Worm (Caenorhabditis elegans) whole organism, dauer: ENCODE results near the gene C15F1.1.
"Not testable (repeated sequence)": the region's sequence is repeated elsewhere in the genome, so short reads cannot be mapped to it uniquely, and the experiment has no call there.

ENCODE experiments used
- unc-62 ChIP-seq: sonication (generic microtip); optimal IDR thresholded peaks from 2 replicates; lab custom pipeline; 2017; ENCODE audit warnings: missing biosample characterization, missing genetic modification reagents, missing genetic modification characterization

C15F1.1 gene

ce11 chrII:6989830-6990287, at the start of gene C15F1.1:
Gene C15F1.1, plus strand, starts transcription at chrII:6989880.
- no peak for TF ChIP-seq unc-62

ce11 chrII:6940726-6941230, 48.9 kb upstream of the C15F1.1 start:
- no peak for TF ChIP-seq unc-62

ce11 chrII:6941520-6941919, 48.2 kb upstream of the C15F1.1 start:
- no peak for TF ChIP-seq unc-62

ce11 chrII:6943299-6944051, 46.2 kb upstream of the C15F1.1 start:
- no peak for TF ChIP-seq unc-62

ce11 chrII:6951250-6951806, 38.4 kb upstream of the C15F1.1 start, which contains the start of the genes malt-1 and ceh-38:
Gene malt-1, minus strand, starts transcription at chrII:6951300.
Gene ceh-38, plus strand, starts transcription at chrII:6951526.
- no peak for TF ChIP-seq unc-62

- no peak for TF ChIP-seq unc-62
These were observed 34.5 kb upstream of the C15F1.1 start for ce11 chrII:6955084-6955697.

- TF ChIP-seq unc-62, result no peak
These were observed 31.5 kb upstream of the C15F1.1 start for ce11 chrII:6958136-6958535.

ce11 chrII:6965573-6965972, 24.1 kb upstream of the C15F1.1 start, which contains the start of gene tra-2:
Gene tra-2, minus strand, starts transcription at chrII:6965673.
- no peak for TF ChIP-seq unc-62

- TF ChIP-seq unc-62, result no peak
These were observed 22.1 kb upstream of the C15F1.1 start, which contains the start of gene eif-2Bgamma for ce11 chrII:6967618-6968017. Gene eif-2Bgamma, minus strand, starts transcription at chrII:6967648.

ce11 chrII:6968191-6968675, 21.4 kb upstream of the C15F1.1 start:
- TF ChIP-seq unc-62, result no peak

- TF ChIP-seq unc-62, result no peak
These were observed 19.2 kb upstream of the C15F1.1 start, which contains the start of gene C15F1.5 for ce11 chrII:6970515-6970914. Gene C15F1.5, minus strand, starts transcription at chrII:6970615.

- TF ChIP-seq unc-62, result no peak
These were observed 17.4 kb upstream of the C15F1.1 start, which contains the start of gene art-1 for ce11 chrII:6972185-6972737. Gene art-1, minus strand, starts transcription at chrII:6972235.

ce11 chrII:6973501-6973900, 16.2 kb upstream of the C15F1.1 start, which contains the start of gene sod-1:
Gene sod-1, minus strand, starts transcription at chrII:6973887.
- TF ChIP-seq unc-62, result no peak

- TF ChIP-seq unc-62, result no peak
These were observed 15.7 kb upstream of the C15F1.1 start for ce11 chrII:6974011-6974410.

- TF ChIP-seq unc-62, result no peak
These were observed 14.0 kb upstream of the C15F1.1 start for ce11 chrII:6975725-6976124.

- TF ChIP-seq unc-62, result not testable (repeated sequence)
These were observed 11.9 kb upstream of the C15F1.1 start, which contains the start of gene C15F1.8 for ce11 chrII:6977732-6978131. Gene C15F1.8, minus strand, starts transcription at chrII:6977832.
